Fruit fly (Drosophila melanogaster) whole organism, embryonic: ENCODE data around the gene CG11263.

Experiments used
- Aef1 ChIP-seq: fragments of 200-800 bp; sonication (Bioruptor generic); IDR thresholded peaks from 3 replicates; pipeline ENCODE4 v1.3.6; 2022; ENCODE audit warnings: missing biosample characterization, missing genetic modification characterization
- CG11456 ChIP-seq: fragments of 200-800 bp; sonication (Bioruptor generic); IDR thresholded peaks from 3 replicates; pipeline ENCODE4 v1.3.6; 2022; ENCODE audit warnings: missing biosample characterization, missing genetic modification characterization
- CG16863 ChIP-seq: fragments of 200-800 bp; sonication (Bioruptor generic); optimal IDR thresholded peaks from 3 replicates; lab custom pipeline; 2016; ENCODE audit warnings: missing biosample characterization, missing genetic modification characterization
- CG17361 ChIP-seq: fragments of 200-800 bp; sonication (Bioruptor generic); IDR thresholded peaks from 3 replicates; pipeline ENCODE4 v1.3.6; 2022; ENCODE audit warnings: missing biosample characterization, missing genetic modification characterization
- CG17802 ChIP-seq: fragments of 200-800 bp; sonication (Bioruptor generic); optimal IDR thresholded peaks from 2 replicates; lab custom pipeline; 2018; ENCODE audit warnings: missing biosample characterization, mild to moderate bottlenecking, missing genetic modification characterization, moderate library complexity
- CG2889 ChIP-seq: fragments of 200-800 bp; sonication (Bioruptor generic); IDR thresholded peaks from 3 replicates; pipeline ENCODE4 v1.3.6; 2022; ENCODE audit warnings: missing biosample characterization, missing genetic modification characterization
- CG30020 ChIP-seq: fragments of 200-800 bp; optimal IDR thresholded peaks from 2 replicates; lab custom pipeline; 2019; ENCODE audit warnings: missing biosample characterization, mild to moderate bottlenecking, missing genetic modification characterization, moderate library complexity
- CG31224 ChIP-seq: fragments of 200-800 bp; sonication (Bioruptor generic); IDR thresholded peaks from 2 replicates; pipeline ENCODE4 v1.3.6; 2022; ENCODE audit warnings: missing biosample characterization, missing genetic modification characterization
- CG3281 ChIP-seq: fragments of 200-800 bp; sonication (Bioruptor generic); optimal IDR thresholded peaks from 3 replicates; lab custom pipeline; 2017; ENCODE audit warnings: missing biosample characterization, mild to moderate bottlenecking, missing genetic modification characterization
- CG33213 ChIP-seq: fragments of 200-800 bp; sonication (Bioruptor generic); optimal IDR thresholded peaks from 3 replicates; lab custom pipeline; 2016; ENCODE audit warnings: missing biosample characterization, missing genetic modification characterization
- CG3995 ChIP-seq: fragments of 200-800 bp; sonication (Bioruptor generic); optimal IDR thresholded peaks from 3 replicates; lab custom pipeline; 2016; ENCODE audit warnings: missing biosample characterization, missing genetic modification characterization
- CG4328 ChIP-seq: fragments of 200-800 bp; sonication (Bioruptor generic); optimal IDR thresholded peaks from 3 replicates; lab custom pipeline; 2017; ENCODE audit warnings: missing biosample characterization, missing genetic modification reagents, missing genetic modification characterization
- CG5180 ChIP-seq: fragments of 200-800 bp; sonication (Bioruptor generic); optimal IDR thresholded peaks from 3 replicates; lab custom pipeline; 2017; ENCODE audit warnings: missing biosample characterization, missing genetic modification characterization, mild to moderate bottlenecking, moderate library complexity, missing genetic modification reagents
- CG6254 ChIP-seq: fragments of 200-800 bp; sonication (Bioruptor generic); optimal IDR thresholded peaks from 3 replicates; lab custom pipeline; 2017; ENCODE audit warnings: mild to moderate bottlenecking, missing biosample characterization, missing genetic modification reagents, missing genetic modification characterization
- CG7372 ChIP-seq: fragments of 200-800 bp; sonication (Bioruptor generic); IDR thresholded peaks from 2 replicates; pipeline ENCODE4 v1.3.6; 2022; ENCODE audit warnings: missing biosample characterization, missing genetic modification characterization
- CG7786 ChIP-seq: fragments of 200-800 bp; sonication (Bioruptor generic); optimal IDR thresholded peaks from 2 replicates; lab custom pipeline; 2016; ENCODE audit warnings: missing biosample characterization, missing genetic modification characterization
- CG7987 ChIP-seq: fragments of 200-800 bp; sonication (Bioruptor generic); optimal IDR thresholded peaks from 2 replicates; lab custom pipeline; 2018; ENCODE audit warnings: missing biosample characterization, mild to moderate bottlenecking, missing genetic modification characterization, moderate library complexity
- CG8388 ChIP-seq: fragments of 200-800 bp; sonication (Bioruptor generic); optimal IDR thresholded peaks from 2 replicates; lab custom pipeline; 2019; ENCODE audit warnings: missing biosample characterization, mild to moderate bottlenecking, missing genetic modification characterization, moderate library complexity
- CG9437 ChIP-seq: fragments of 200-800 bp; sonication (Bioruptor generic); optimal IDR thresholded peaks from 2 replicates; lab custom pipeline; 2018; ENCODE audit warnings: missing biosample characterization, mild to moderate bottlenecking, missing genetic modification characterization
- CG9876 ChIP-seq: fragments of 200-800 bp; sonication (Bioruptor generic); optimal IDR thresholded peaks from 2 replicates; lab custom pipeline; 2016; ENCODE audit warnings: missing biosample characterization, missing genetic modification characterization
- Deaf1 ChIP-seq: fragments of 200-800 bp; optimal IDR thresholded peaks from 3 replicates; lab custom pipeline; 2019; ENCODE audit warnings: missing biosample characterization, mild to moderate bottlenecking, missing genetic modification characterization, moderate library complexity
- Dp ChIP-seq: fragments of 200-800 bp; sonication (Bioruptor generic); optimal IDR thresholded peaks from 2 replicates; lab custom pipeline; 2018; ENCODE audit warnings: missing biosample characterization, mild to moderate bottlenecking, missing genetic modification characterization, moderate library complexity
- Gsc ChIP-seq: fragments of 200-800 bp; sonication (Bioruptor generic); IDR thresholded peaks from 2 replicates; pipeline ENCODE4 v1.3.6; 2022; ENCODE audit warnings: missing biosample characterization, missing genetic modification characterization
- HmgZ ChIP-seq: fragments of 200-800 bp; sonication (Bioruptor generic); optimal IDR thresholded peaks from 2 replicates; lab custom pipeline; 2018; ENCODE audit warnings: missing biosample characterization, mild to moderate bottlenecking, missing genetic modification characterization
- Kr ChIP-seq: fragments of 200-800 bp; sonication (Bioruptor generic); optimal IDR thresholded peaks from 2 replicates; lab custom pipeline; 2017; ENCODE audit warnings: missing biosample characterization, mild to moderate bottlenecking, missing genetic modification characterization
- Meics ChIP-seq: fragments of 200-800 bp; sonication (Bioruptor generic); optimal IDR thresholded peaks from 2 replicates; lab custom pipeline; 2017; ENCODE audit warnings: missing biosample characterization, mild to moderate bottlenecking, missing genetic modification characterization
- Opbp ChIP-seq: fragments of 200-800 bp; sonication (Bioruptor generic); IDR thresholded peaks from 3 replicates; pipeline ENCODE4 v1.3.6; 2022; ENCODE audit warnings: missing biosample characterization, missing genetic modification characterization; ENCODE audit not compliant: partially characterized antibody
- Scr ChIP-seq: fragments of 200-800 bp; sonication (Bioruptor generic); IDR thresholded peaks from 2 replicates; pipeline ENCODE4 v1.3.6; 2022; ENCODE audit warnings: missing biosample characterization, missing genetic modification characterization; ENCODE audit not compliant: partially characterized antibody
- ab ChIP-seq: fragments of 200-800 bp; sonication (Bioruptor generic); optimal IDR thresholded peaks from 2 replicates; lab custom pipeline; 2016; ENCODE audit warnings: missing biosample characterization, missing genetic modification characterization
- bigmax ChIP-seq: fragments of 200-800 bp; sonication (Bioruptor generic); optimal IDR thresholded peaks from 2 replicates; lab custom pipeline; 2018; ENCODE audit warnings: missing biosample characterization, mild to moderate bottlenecking, missing genetic modification characterization
- cas ChIP-seq: fragments of 200-800 bp; sonication (Bioruptor generic); IDR thresholded peaks from 2 replicates; pipeline ENCODE4 v1.3.6; 2022; ENCODE audit warnings: missing biosample characterization, missing genetic modification characterization
- crol ChIP-seq: fragments of 200-800 bp; sonication (Bioruptor generic); IDR thresholded peaks from 2 replicates; pipeline ENCODE4 v1.3.6; 2022; ENCODE audit warnings: missing biosample characterization, missing genetic modification characterization
- fu2 ChIP-seq: fragments of 200-800 bp; sonication (Bioruptor generic); optimal IDR thresholded peaks from 2 replicates; lab custom pipeline; 2016; ENCODE audit warnings: missing biosample characterization, missing genetic modification characterization
- ind ChIP-seq: fragments of 200-800 bp; sonication (Bioruptor generic); optimal IDR thresholded peaks from 3 replicates; lab custom pipeline; 2016; ENCODE audit warnings: missing biosample characterization, missing genetic modification characterization
- inv ChIP-seq: fragments of 200-800 bp; sonication (Bioruptor generic); IDR thresholded peaks from 2 replicates; pipeline ENCODE4 v1.3.6; 2022; ENCODE audit warnings: missing biosample characterization, missing genetic modification characterization; ENCODE audit not compliant: partially characterized antibody
- kah ChIP-seq: fragments of 200-800 bp; sonication (Bioruptor generic); optimal IDR thresholded peaks from 2 replicates; lab custom pipeline; 2018; ENCODE audit warnings: missing biosample characterization, mild to moderate bottlenecking, missing genetic modification characterization
- nerfin-1 ChIP-seq: fragments of 200-800 bp; sonication (Bioruptor generic); optimal IDR thresholded peaks from 3 replicates; lab custom pipeline; 2019; ENCODE audit warnings: missing biosample characterization, mild to moderate bottlenecking, missing genetic modification characterization, moderate library complexity
- oc ChIP-seq: fragments of 200-800 bp; sonication (Bioruptor generic); optimal IDR thresholded peaks from 2 replicates; lab custom pipeline; 2018; ENCODE audit warnings: missing biosample characterization, mild to moderate bottlenecking, missing genetic modification characterization, moderate library complexity
- odd ChIP-seq: fragments of 200-800 bp; sonication (Bioruptor generic); optimal IDR thresholded peaks from 2 replicates; lab custom pipeline; 2017; ENCODE audit warnings: missing biosample characterization, mild to moderate bottlenecking, missing genetic modification characterization
- psq ChIP-seq: fragments of 200-800 bp; sonication (Bioruptor generic); optimal IDR thresholded peaks from 2 replicates; lab custom pipeline; 2017; ENCODE audit warnings: missing biosample characterization, missing genetic modification characterization
- ranshi ChIP-seq: fragments of 200-800 bp; sonication (Bioruptor generic); IDR thresholded peaks from 2 replicates; pipeline ENCODE4 v1.3.6; 2022; ENCODE audit warnings: missing biosample characterization, missing genetic modification characterization
- rib ChIP-seq: fragments of 200-800 bp; sonication (Bioruptor generic); IDR thresholded peaks from 2 replicates; pipeline ENCODE4 v1.3.6; 2022; ENCODE audit warnings: missing biosample characterization, missing genetic modification characterization
- ro ChIP-seq: fragments of 200-800 bp; sonication (Bioruptor generic); IDR thresholded peaks from 2 replicates; pipeline ENCODE4 v1.3.6; 2022; ENCODE audit warnings: missing biosample characterization, missing genetic modification characterization
- seq ChIP-seq: fragments of 200-800 bp; sonication (Bioruptor generic); IDR thresholded peaks from 2 replicates; pipeline ENCODE4 v1.3.6; 2022; ENCODE audit warnings: missing biosample characterization, missing genetic modification characterization
- sisA ChIP-seq: fragments of 200-800 bp; sonication (Bioruptor generic); IDR thresholded peaks from 2 replicates; pipeline ENCODE4 v1.3.6; 2022; ENCODE audit warnings: missing biosample characterization, missing genetic modification characterization
- slou ChIP-seq: fragments of 200-800 bp; sonication (Bioruptor generic); optimal IDR thresholded peaks from 3 replicates; lab custom pipeline; 2016; ENCODE audit warnings: missing biosample characterization, missing genetic modification characterization
- sna ChIP-seq: fragments of 200-800 bp; sonication (Bioruptor generic); IDR thresholded peaks from 2 replicates; pipeline ENCODE4 v1.3.6; 2022; ENCODE audit warnings: missing biosample characterization, missing genetic modification characterization; ENCODE audit not compliant: partially characterized antibody
- ssp ChIP-seq: fragments of 200-800 bp; sonication (Bioruptor generic); IDR thresholded peaks from 2 replicates; pipeline ENCODE4 v1.3.6; 2022; ENCODE audit warnings: missing biosample characterization, missing genetic modification characterization
- tx ChIP-seq: fragments of 200-800 bp; sonication (Bioruptor generic); optimal IDR thresholded peaks from 2 replicates; lab custom pipeline; 2016; ENCODE audit warnings: missing biosample characterization, missing genetic modification characterization
- zfh1 ChIP-seq: fragments of 200-800 bp; sonication (Bioruptor generic); IDR thresholded peaks from 3 replicates; pipeline ENCODE4 v1.3.6; 2022; ENCODE audit warnings: missing biosample characterization, missing genetic modification characterization

Gene CG11263

DNA sequence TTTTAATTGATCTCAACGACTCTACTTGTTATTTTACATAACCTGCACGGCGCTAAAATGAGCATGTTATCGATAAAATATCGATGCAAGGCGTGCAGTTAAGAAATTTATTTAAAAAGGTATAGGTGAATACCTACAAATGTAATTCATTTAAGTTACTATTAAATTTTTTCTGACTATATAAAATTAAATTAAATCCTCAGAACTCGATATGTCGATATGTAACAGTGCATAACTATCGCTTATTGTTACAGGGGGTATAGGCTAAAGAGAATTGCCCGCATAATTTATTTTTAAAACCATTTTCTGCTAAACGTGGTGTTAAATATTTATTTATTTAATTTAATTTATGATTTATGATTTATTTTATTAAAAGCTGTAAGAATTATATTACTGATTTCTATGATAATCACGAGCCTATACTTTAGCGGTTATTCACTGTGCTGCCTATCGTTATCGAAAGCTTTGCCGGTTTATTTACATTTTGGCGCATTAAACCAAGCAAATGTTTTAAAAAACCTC lies 11.2 kb downstream of the CG11263 start, which contains the start of the genes mRpL20 and Icmt (continued):
- TF ChIP-seq inv (GFP tag; lab: Robert Waterston, UW): peak; percentile 65
- TF ChIP-seq sisA (GFP tag; lab: Robert Waterston, UW): peak; percentile 92
- TF ChIP-seq cas (GFP tag; lab: Robert Waterston, UW): peak; percentile 92
- TF ChIP-seq Dp (GFP tag; lab: Kevin White, UChicago): peak; percentile 40
- peak; percentile 33 for TF ChIP-seq CG7786 (GFP tag; lab: Kevin White, UChicago)
- TF ChIP-seq ranshi: peak; percentile 96
- peak; percentile 27 for TF ChIP-seq CG16863 (GFP tag; lab: Kevin White, UChicago)
- TF ChIP-seq CG7372: peak; percentile 96
- TF ChIP-seq CG9437 (GFP tag; lab: Kevin White, UChicago): peak; percentile 88
- peak; percentile 77 for TF ChIP-seq bigmax (GFP tag; lab: Kevin White, UChicago)
- TF ChIP-seq CG31224 (GFP tag; lab: Robert Waterston, UW): peak; percentile 92
- TF ChIP-seq CG30020 (tag; lab: Kevin White, UChicago): peak; percentile 71
- TF ChIP-seq CG3995: peak; percentile 32
- TF ChIP-seq CG9876 (GFP tag; lab: Kevin White, UChicago): no peak
- TF ChIP-seq odd: peak; percentile 78
- peak; percentile 41 for TF ChIP-seq Opbp (GFP tag; lab: Robert Waterston, UW)
- TF ChIP-seq sna: peak; percentile 73; the same call in 1 of the 2 replicates
- TF ChIP-seq ro (GFP tag; lab: Robert Waterston, UW): peak; percentile 94
- peak; percentile 92 for TF ChIP-seq CG2889 (GFP tag; lab: Robert Waterston, UW)
- peak; percentile 96 for TF ChIP-seq oc (tag; lab: Kevin White, UChicago)
- peak; percentile 92 for TF ChIP-seq ssp (GFP tag; lab: Robert Waterston, UW)
- peak; percentile 84 for TF ChIP-seq CG3281 (GFP tag; lab: Kevin White, UChicago)
- peak; percentile 49 for TF ChIP-seq CG6254 (GFP tag; lab: Kevin White, UChicago)
- peak; percentile 55 for TF ChIP-seq CG5180 (GFP tag; lab: Kevin White, UChicago)
- peak; percentile 4 for TF ChIP-seq ab (GFP tag; lab: Kevin White, UChicago)
- peak; percentile 73 for TF ChIP-seq Deaf1 (tag; lab: Kevin White, UChicago)
- TF ChIP-seq CG17802: peak; percentile 28
- peak; percentile 85 for TF ChIP-seq Scr (GFP tag; lab: Robert Waterston, UW)
- peak; percentile 81 for TF ChIP-seq slou (GFP tag; lab: Kevin White, UChicago)
- TF ChIP-seq seq (GFP tag; lab: Robert Waterston, UW): peak; percentile 92
- TF ChIP-seq Kr (GFP tag; lab: Kevin White, UChicago): no peak
- TF ChIP-seq fu2: no peak
- peak; percentile 20 for TF ChIP-seq CG33213 (GFP tag; lab: Kevin White, UChicago)
- peak; percentile 98 for TF ChIP-seq CG17361 (GFP tag; lab: Robert Waterston, UW)
- TF ChIP-seq CG11456 (GFP tag; lab: Robert Waterston, UW): peak; percentile 96
- peak; percentile 94 for TF ChIP-seq HmgZ (tag; lab: Kevin White, UChicago)
- TF ChIP-seq CG8388 (GFP tag; lab: Kevin White, UChicago): peak; percentile 94
- peak; percentile 78 for TF ChIP-seq psq (GFP tag; lab: Kevin White, UChicago)
- TF ChIP-seq rib (GFP tag; lab: Robert Waterston, UW): peak; percentile 93
- TF ChIP-seq kah (GFP tag; lab: Kevin White, UChicago): peak; percentile 58
- peak; percentile 41 for TF ChIP-seq tx (GFP tag; lab: Kevin White, UChicago)
- peak; percentile 60 for TF ChIP-seq CG4328 (GFP tag; lab: Kevin White, UChicago)
- TF ChIP-seq nerfin-1 (tag; lab: Kevin White, UChicago): peak; percentile 79
- peak; percentile 50; the same call in 1 of the 2 replicates for TF ChIP-seq crol
- TF ChIP-seq CG7987 (GFP tag; lab: Kevin White, UChicago): peak; percentile 28
- peak; percentile 85 for TF ChIP-seq Meics (GFP tag; lab: Kevin White, UChicago)
- peak; percentile 97 for TF ChIP-seq zfh1 (GFP tag; lab: Robert Waterston, UW)
- TF ChIP-seq Gsc (GFP tag; lab: Robert Waterston, UW): peak; percentile 89
- peak; percentile 87 for TF ChIP-seq ind (GFP tag; lab: Kevin White, UChicago)
- peak; percentile 96 for TF ChIP-seq Aef1 (GFP tag; lab: Robert Waterston, UW)
